Comparison of ENCODE assay signal across 5 worm cellular contexts in the genomic region with DNA sequence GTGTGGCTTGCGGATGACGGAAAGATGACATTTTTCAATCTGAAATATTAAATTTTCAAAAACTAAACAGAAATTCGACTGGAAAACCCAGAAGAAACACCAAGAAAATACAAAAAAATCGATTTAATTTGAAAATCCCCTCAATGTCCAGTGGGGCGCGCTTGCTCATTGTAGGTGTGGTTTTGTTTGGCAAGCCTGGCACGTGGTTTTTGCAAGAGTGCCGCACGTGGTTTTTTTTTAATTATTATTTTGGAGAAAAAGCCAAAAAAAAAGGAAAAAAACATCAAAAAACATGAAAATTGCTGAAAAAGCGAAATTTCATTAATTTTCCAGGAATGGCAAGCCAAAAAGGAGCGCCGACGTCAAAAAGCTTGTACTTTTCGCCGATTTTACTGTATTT.
TF ChIP-seq lines count a peak whose summit lies in the region.

Gene swsn-3, minus strand, starts transcription at position 45 of the 400 bp plus-strand sequence.

TF ChIP-seq in whole organism, L1 larva, 84 proteins besides CTCF, POLR2A, EP300 and RAD21 (continues in another document):
- TF ChIP-seq nhr-12 (tag; optimal IDR thresholded peaks at IDR 0.05; lab: Kevin White, UChicago) (no peak), elt-3 (tag; optimal IDR thresholded peaks at IDR 0.05; lab: Kevin White, UChicago) (peak in 2 of 6 experiments; percentile 33 to 83), xbp-1 (tag; optimal IDR thresholded peaks at IDR 0.05; lab: Kevin White, UChicago) (peak; percentile 88), pqm-1 (tag; optimal IDR thresholded peaks at IDR 0.05; lab: Kevin White, UChicago) (no peak), nhr-20 (tag; optimal IDR thresholded peaks at IDR 0.05; lab: Kevin White, UChicago) (peak; percentile 86), efl-3 (GFP tag; optimal IDR thresholded peaks at IDR 0.05; lab: Kevin White, UChicago) (no peak), ceh-63 (GFP tag; optimal IDR thresholded peaks at IDR 0.05; lab: Kevin White, UChicago) (no peak), elt-2 (tag; optimal IDR thresholded peaks at IDR 0.05; lab: Kevin White, UChicago) (peak; percentile 68), nhr-28 (tag; optimal IDR thresholded peaks at IDR 0.05; lab: Kevin White, UChicago) (no peak), lin-15B (tag; optimal IDR thresholded peaks at IDR 0.05; lab: Kevin White, UChicago) (peak; percentile 93), ces-1 (GFP tag; optimal IDR thresholded peaks at IDR 0.05; lab: Kevin White, UChicago) (no peak), fos-1 (tag; optimal IDR thresholded peaks at IDR 0.05; lab: Kevin White, UChicago) (peak; percentile 59), lin-35 (GFP tag; optimal IDR thresholded peaks at IDR 0.05; lab: Kevin White, UChicago) (peak; percentile 79 to 87), skn-1 (tag; optimal IDR thresholded peaks at IDR 0.05; lab: Kevin White, UChicago) (peak; percentile 93), ceh-88 (GFP tag; IDR thresholded peaks at IDR 0.05; lab: Robert Waterston, UW) (peak; percentile 59), blmp-1 (tag; optimal IDR thresholded peaks at IDR 0.05; lab: Kevin White, UChicago) (peak; percentile 77), fkh-10 (GFP tag; optimal IDR thresholded peaks at IDR 0.05; lab: Kevin White, UChicago) (peak; percentile 56)

TF ChIP-seq in whole organism, L3 larva, 47 proteins besides CTCF, POLR2A, EP300 and RAD21 (continues in another document):
- peak; percentile 60 for TF ChIP-seq tbx-2 (tag; optimal IDR thresholded peaks at IDR 0.05; lab: Kevin White, UChicago)
- TF ChIP-seq zag-1 (tag; optimal IDR thresholded peaks at IDR 0.05; lab: Kevin White, UChicago): peak; percentile 4
- peak; percentile 43 for TF ChIP-seq fkh-10 (GFP tag; optimal IDR thresholded peaks at IDR 0.05; lab: Kevin White, UChicago)
- TF ChIP-seq skn-1 (tag; optimal IDR thresholded peaks at IDR 0.05; lab: Kevin White, UChicago): peak; percentile 64
- peak; percentile 88 for TF ChIP-seq ceh-28 (tag; optimal IDR thresholded peaks at IDR 0.05; lab: Kevin White, UChicago)
- TF ChIP-seq nhr-23 (tag; optimal IDR thresholded peaks at IDR 0.05; lab: Kevin White, UChicago): peak; percentile 91
- peak; percentile 75 for TF ChIP-seq nhr-25 (tag; optimal IDR thresholded peaks at IDR 0.05; lab: Kevin White, UChicago)
- TF ChIP-seq ceh-82 (tag; optimal IDR thresholded peaks at IDR 0.05; lab: Kevin White, UChicago): peak; percentile 79
- TF ChIP-seq egl-5 (tag; optimal IDR thresholded peaks at IDR 0.05; lab: Kevin White, UChicago): peak; percentile 81
- peak; percentile 56 for TF ChIP-seq elt-2 (tag; optimal IDR thresholded peaks at IDR 0.05; lab: Kevin White, UChicago)
- TF ChIP-seq fos-1 (tag; optimal IDR thresholded peaks at IDR 0.05; lab: Kevin White, UChicago): no peak
- TF ChIP-seq eor-1 (tag; optimal IDR thresholded peaks at IDR 0.05; lab: Kevin White, UChicago): no peak
- no peak for TF ChIP-seq sea-2 (GFP tag; optimal IDR thresholded peaks at IDR 0.05; lab: Kevin White, UChicago)
- TF ChIP-seq nfya-1 (tag; optimal IDR thresholded peaks at IDR 0.05; lab: Kevin White, UChicago; ENCODE audit: insufficient read depth): peak; percentile 91
- TF ChIP-seq lin-39 (tag; optimal IDR thresholded peaks at IDR 0.05; lab: Kevin White, UChicago): peak; percentile 68
- peak; percentile 94 for TF ChIP-seq pha-4 (tag; optimal IDR thresholded peaks at IDR 0.05; lab: Kevin White, UChicago)
- TF ChIP-seq ztf-11 (tag; optimal IDR thresholded peaks at IDR 0.05; lab: Kevin White, UChicago): no peak
- TF ChIP-seq jun-1 (tag; optimal IDR thresholded peaks at IDR 0.05; lab: Kevin White, UChicago): peak; percentile 67

TF ChIP-seq in whole organism, early embryonic, 17 proteins besides CTCF, POLR2A, EP300 and RAD21:
- TF ChIP-seq sea-1 (GFP tag; conservative IDR thresholded peaks at IDR 0.05; lab: Robert Waterston, UW) (peak; percentile 86), ama-1 (optimal IDR thresholded peaks at IDR 0.05; lab: Kevin White, UChicago) (no peak), ceh-13 (GFP tag; optimal IDR thresholded peaks at IDR 0.05; lab: Kevin White, UChicago) (peak; percentile 70), hmg-4 (GFP tag; optimal IDR thresholded peaks at IDR 0.05; lab: Kevin White, UChicago) (peak; percentile 79), hnd-1 (tag; optimal IDR thresholded peaks at IDR 0.05; lab: Kevin White, UChicago) (peak; percentile 68), aly-1 (tag; optimal IDR thresholded peaks at IDR 0.05; lab: Kevin White, UChicago) (peak; percentile 80), ceh-36 (tag; optimal IDR thresholded peaks at IDR 0.05; lab: Kevin White, UChicago) (peak; percentile 75), scrt-1 (GFP tag; IDR thresholded peaks at IDR 0.05; lab: Robert Waterston, UW) (peak; percentile 84), F13C5.2 (tag; optimal IDR thresholded peaks at IDR 0.05; lab: Kevin White, UChicago) (peak; percentile 96), pes-1 (GFP tag; IDR thresholded peaks at IDR 0.05; lab: Robert Waterston, UW) (peak; percentile 87), tbx-11 (GFP tag; IDR thresholded peaks at IDR 0.05; lab: Robert Waterston, UW) (peak; percentile 81), flt-1 (GFP tag; IDR thresholded peaks at IDR 0.05; lab: Robert Waterston, UW) (peak; percentile 73; the same call in 1 of the 2 replicates), tra-4 (tag; optimal IDR thresholded peaks at IDR 0.05; lab: Kevin White, UChicago) (peak; percentile 55), tbx-37 (GFP tag; conservative IDR thresholded peaks at IDR 0.05; lab: Robert Waterston, UW) (peak; percentile 79), hmbx-1 (tag; optimal IDR thresholded peaks at IDR 0.05; lab: Kevin White, UChicago) (peak; percentile 44), ets-7 (tag; optimal IDR thresholded peaks at IDR 0.05; lab: Kevin White, UChicago) (peak; percentile 58), B0310.2 (tag; optimal IDR thresholded peaks at IDR 0.05; lab: Kevin White, UChicago) (peak; percentile 61)

TF ChIP-seq in whole organism, midembryonic, 9 proteins besides CTCF, POLR2A, EP300 and RAD21:
- peak; percentile 86; the same call in 1 of the 2 replicates for TF ChIP-seq tab-1 (GFP tag; IDR thresholded peaks at IDR 0.05; lab: Robert Waterston, UW)
- TF ChIP-seq ref-1 (GFP tag; conservative IDR thresholded peaks at IDR 0.05; lab: Robert Waterston, UW): peak; percentile 71
- TF ChIP-seq flt-1 (GFP tag; IDR thresholded peaks at IDR 0.05; lab: Robert Waterston, UW): peak; percentile 87
- peak; percentile 90 for TF ChIP-seq ztf-23 (GFP tag; IDR thresholded peaks at IDR 0.05; lab: Robert Waterston, UW)
- peak; percentile 73 for TF ChIP-seq klf-2 (GFP tag; conservative IDR thresholded peaks at IDR 0.05; lab: Robert Waterston, UW)
- TF ChIP-seq cog-1 (tag; optimal IDR thresholded peaks at IDR 0.05; lab: Kevin White, UChicago): peak; percentile 90
- TF ChIP-seq ztf-29 (GFP tag; IDR thresholded peaks at IDR 0.05; lab: Robert Waterston, UW): peak; percentile 89
- peak; percentile 90 for TF ChIP-seq T22C8.4 (GFP tag; IDR thresholded peaks at IDR 0.05; lab: Robert Waterston, UW)
- peak; percentile 93 for TF ChIP-seq med-1 (GFP tag; optimal IDR thresholded peaks at IDR 0.05; lab: Kevin White, UChicago; ENCODE audit: insufficient read depth)

TF ChIP-seq in whole organism, young adult, 124 proteins besides CTCF, POLR2A, EP300 and RAD21 (continues in another document):
- TF ChIP-seq sea-2 (GFP tag; IDR thresholded peaks at IDR 0.05; lab: Robert Waterston, UW) (no peak), nhr-90 (tag; optimal IDR thresholded peaks at IDR 0.05; lab: Kevin White, UChicago) (no peak), pbrm-1 (GFP tag; IDR thresholded peaks at IDR 0.05; lab: Robert Waterston, UW) (peak; percentile 86), bed-1 (GFP tag; IDR thresholded peaks at IDR 0.05; lab: Robert Waterston, UW) (no peak), tlf-1 (GFP tag; optimal IDR thresholded peaks at IDR 0.05; lab: Kevin White, UChicago) (peak; percentile 63), F33H1.4 (GFP tag; IDR thresholded peaks at IDR 0.05; lab: Robert Waterston, UW) (peak; percentile 71), lin-26 (GFP tag; IDR thresholded peaks at IDR 0.05; lab: Robert Waterston, UW) (no peak), Y56A3A.18 (GFP tag; IDR thresholded peaks at IDR 0.05; lab: Robert Waterston, UW) (peak; percentile 83; the same call in 1 of the 2 replicates), B0336.3 (GFP tag; IDR thresholded peaks at IDR 0.05; lab: Robert Waterston, UW) (peak; percentile 73), rpc-1 (optimal IDR thresholded peaks at IDR 0.05; lab: Kevin White, UChicago) (peak; percentile 47), rpc-1 (tag; optimal IDR thresholded peaks at IDR 0.05; lab: Kevin White, UChicago) (peak; percentile 1), F39B2.1 (GFP tag; IDR thresholded peaks at IDR 0.05; lab: Robert Waterston, UW) (no peak), Y95B8A.8 (GFP tag; IDR thresholded peaks at IDR 0.05; lab: Robert Waterston, UW) (no peak), xnd-1 (tag; optimal IDR thresholded peaks at IDR 0.05; lab: Kevin White, UChicago) (peak; percentile 49), chd-7 (tag; optimal IDR thresholded peaks at IDR 0.05; lab: Kevin White, UChicago) (no peak), F57A8.1 (GFP tag; optimal IDR thresholded peaks at IDR 0.05; lab: Kevin White, UChicago) (no peak), C17E4.6 (GFP tag; IDR thresholded peaks at IDR 0.05; lab: Robert Waterston, UW) (peak; percentile 68), snpc-1.3 (tag; optimal IDR thresholded peaks at IDR 0.05; lab: Kevin White, UChicago; ENCODE audit: insufficient read depth) (peak; percentile 75), D2030.7 (GFP tag; IDR thresholded peaks at IDR 0.05; lab: Robert Waterston, UW) (peak; percentile 79), Y53F4B.3 (GFP tag; IDR thresholded peaks at IDR 0.05; lab: Robert Waterston, UW) (0 out of 2 replicates have a peak, but pooled peaks have one; percentile 15), K11D2.4 (GFP tag; IDR thresholded peaks at IDR 0.05; lab: Robert Waterston, UW) (peak; percentile 60; the same call in 1 of the 2 replicates), dpl-1 (GFP tag; optimal IDR thresholded peaks at IDR 0.05; lab: Kevin White, UChicago) (peak; percentile 65), athp-1 (tag; optimal IDR thresholded peaks at IDR 0.05; lab: Kevin White, UChicago) (peak; percentile 95), hmg-20 (GFP tag; IDR thresholded peaks at IDR 0.05; lab: Robert Waterston, UW) (0 out of 2 replicates have a peak, but pooled peaks have one; percentile 40), T07F8.4 (tag; optimal IDR thresholded peaks at IDR 0.05; lab: Kevin White, UChicago) (peak; percentile 24), Y53G8AR.9 (GFP tag; conservative IDR thresholded peaks at IDR 0.05; lab: Robert Waterston, UW) (peak; percentile 69), ceh-27 (GFP tag; optimal IDR thresholded peaks at IDR 0.05; lab: Kevin White, UChicago) (peak; percentile 52), nhr-80 (tag; optimal IDR thresholded peaks at IDR 0.05; lab: Kevin White, UChicago) (peak; percentile 43), F49E8.2 (tag; optimal IDR thresholded peaks at IDR 0.05; lab: Kevin White, UChicago; ENCODE audit: insufficient read depth) (peak; percentile 73), efl-1 (GFP tag; optimal IDR thresholded peaks at IDR 0.05; lab: Kevin White, UChicago) (peak; percentile 50), rec-8 (tag; optimal IDR thresholded peaks at IDR 0.05; lab: Kevin White, UChicago) (peak; percentile 56 to 88), K12H6.12 (tag; optimal IDR thresholded peaks at IDR 0.05; lab: Kevin White, UChicago) (peak; percentile 55)

Comparison
In these comparisons a context has a peak if more than half of its experiments do, and no peak if none do; other contexts are left out.
1. Of the 8 proteins assayed by ChIP-seq in both whole organism, young adult and whole organism, L1 larva: peak only in whole organism, young adult: ama-1; only in whole organism, L1 larva: nhr-90; in both: dpl-1, efl-1, snpc-4 and unc-130; in neither: 1; mixed calls (peak in some experiments, not most) for 1.